Worm (Caenorhabditis elegans): ENCODE data around the gene C34F11.8.

DNA sequence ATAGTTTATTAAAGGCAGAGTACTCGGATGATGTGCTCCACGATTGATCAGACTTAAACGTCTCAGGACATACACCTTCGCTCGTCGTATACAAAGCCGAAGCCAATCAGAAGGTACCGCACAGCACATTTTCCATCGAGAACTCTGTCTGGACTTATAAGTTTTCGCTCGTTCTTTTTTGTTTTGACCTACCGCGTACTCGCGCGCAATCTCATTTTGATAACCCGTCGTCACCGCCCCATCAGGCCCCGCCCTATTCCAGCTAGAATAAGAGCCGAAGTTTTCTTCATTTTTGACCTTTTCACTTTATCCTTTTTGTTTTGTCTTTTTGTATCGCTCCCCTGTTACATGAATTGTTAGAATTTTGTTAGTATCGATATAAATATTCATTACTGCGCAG, 18.8 kb upstream of the C34F11.8 start, which contains the start of gene EGAP2.2:
- TF ChIP-seq ama-1 (optimal IDR thresholded peaks at IDR 0.05) (no peak), ama-1 (GFP tag; optimal IDR thresholded peaks at IDR 0.05) (no peak), ceh-58 (GFP tag; IDR thresholded peaks at IDR 0.05) (no peak), unc-62 (GFP tag; optimal IDR thresholded peaks at IDR 0.05) (no peak), ccch-3 (GFP tag; optimal IDR thresholded peaks at IDR 0.05) (no peak), F39B2.1 (GFP tag; IDR thresholded peaks at IDR 0.05) (no peak)
